Worm (Caenorhabditis elegans): ENCODE results near the gene pigq-1.

- TF ChIP-seq nhr-237 (tag; optimal IDR thresholded peaks at IDR 0.05) (peak; percentile 88), mls-2 (tag; optimal IDR thresholded peaks at IDR 0.05) (no peak), lin-32 (GFP tag; optimal IDR thresholded peaks at IDR 0.05) (no peak), lin-13 (tag; optimal IDR thresholded peaks at IDR 0.05) (peak; percentile 79), ztf-11 (tag; optimal IDR thresholded peaks at IDR 0.05) (no peak), nhr-12 (tag; optimal IDR thresholded peaks at IDR 0.05) (no peak), snpc-4 (tag; optimal IDR thresholded peaks at IDR 0.05) (no peak)
These were observed 2.6 kb upstream of the pigq-1 start, which contains the start of the genes F01G4.6 and pfd-1 for ce11 chrIV:11149454-11150163.

Measured in whole organism, mixed stage, embryonic.